Worm (Caenorhabditis elegans) whole organism, late embryonic: ENCODE results near the gene T09F3.7.
A peak's percentile ranks its signal among the peaks of the same experiment; 100 is the strongest.

ENCODE experiments used
- C08G9.2 ChIP-seq: sonication (generic microtip); optimal IDR thresholded peaks from 2 replicates; lab custom pipeline; 2016; ENCODE audit warnings: mild to moderate bottlenecking, missing genetic modification characterization, moderate library complexity, missing compliant biosample characterization
- C38D4.7 ChIP-seq: fragments of 200-800 bp; sonication (Bioruptor generic); optimal IDR thresholded peaks from 2 replicates; lab custom pipeline; 2018; ENCODE audit warnings: mild to moderate bottlenecking, missing genetic modification characterization, moderate library complexity, missing compliant biosample characterization
- F13H6.1 ChIP-seq: sonication (generic microtip); optimal IDR thresholded peaks from 2 replicates; lab custom pipeline; 2016; ENCODE audit warnings: missing genetic modification characterization, missing compliant biosample characterization
- K02D7.2 ChIP-seq: sonication (generic microtip); optimal IDR thresholded peaks from 2 replicates; lab custom pipeline; 2017; ENCODE audit warnings: mild to moderate bottlenecking, missing genetic modification characterization, missing compliant biosample characterization
- T23F11.4 ChIP-seq: fragments of 200-800 bp; sonication (Bioruptor generic); optimal IDR thresholded peaks from 2 replicates; lab custom pipeline; 2018; ENCODE audit warnings: mild to moderate bottlenecking, missing genetic modification characterization, missing compliant biosample characterization
- Y22D7AL.16 ChIP-seq: sonication (generic microtip); optimal IDR thresholded peaks from 2 replicates; lab custom pipeline; 2016; ENCODE audit warnings: missing genetic modification characterization, missing compliant biosample characterization
- ahr-1 ChIP-seq: sonication (generic microtip); optimal IDR thresholded peaks from 2 replicates; lab custom pipeline; 2016; ENCODE audit warnings: missing genetic modification characterization, missing compliant biosample characterization
- ama-1 ChIP-seq: fragments of 150-350 bp; optimal IDR thresholded peaks from 2 replicates; lab custom pipeline; 2014
- ceh-14 ChIP-seq: sonication (generic microtip); optimal IDR thresholded peaks from 2 replicates; lab custom pipeline; 2016; ENCODE audit warnings: missing genotype, missing genetic modification characterization, missing compliant biosample characterization
- ceh-2 ChIP-seq: sonication (generic microtip); optimal IDR thresholded peaks from 2 replicates; lab custom pipeline; 2016; ENCODE audit warnings: missing genotype, missing genetic modification characterization, missing compliant biosample characterization
- ceh-22 ChIP-seq: sonication (generic microtip); optimal IDR thresholded peaks from 2 replicates; lab custom pipeline; 2017; ENCODE audit warnings: missing biosample characterization, missing genetic modification characterization
- ceh-30 ChIP-seq: fragments of 150-350 bp; optimal IDR thresholded peaks from 2 replicates; lab custom pipeline; 2014; ENCODE audit warnings: missing biosample characterization, missing genetic modification characterization
- ceh-31 ChIP-seq: sonication (generic microtip); optimal IDR thresholded peaks from 2 replicates; lab custom pipeline; 2016; ENCODE audit warnings: missing genetic modification characterization, missing compliant biosample characterization
- ceh-45 ChIP-seq: fragments of 200-800 bp; sonication (Bioruptor generic); IDR thresholded peaks from 2 replicates; pipeline ENCODE4 v1.3.6; 2022; ENCODE audit warnings: missing genetic modification reagents, missing genetic modification characterization, missing compliant biosample characterization
- ceh-6 ChIP-seq: fragments of 200-800 bp; sonication (Bioruptor generic); optimal IDR thresholded peaks from 2 replicates; lab custom pipeline; 2018; ENCODE audit warnings: mild to moderate bottlenecking, missing genetic modification characterization, missing compliant biosample characterization
- ceh-9 ChIP-seq: sonication (generic microtip); optimal IDR thresholded peaks from 2 replicates; lab custom pipeline; 2016; ENCODE audit warnings: mild to moderate bottlenecking, missing genetic modification characterization, inconsistent platforms, missing compliant biosample characterization
- elt-2 ChIP-seq: sonication (generic microtip); optimal IDR thresholded peaks from 2 replicates; lab custom pipeline; 2016; ENCODE audit warnings: missing genetic modification reagents, missing genetic modification characterization, missing compliant biosample characterization
- elt-4 ChIP-seq: sonication (generic microtip); optimal IDR thresholded peaks from 2 replicates; lab custom pipeline; 2016; ENCODE audit warnings: missing genetic modification characterization, missing compliant biosample characterization
- ets-4 ChIP-seq: sonication (generic microtip); optimal IDR thresholded peaks from 2 replicates; lab custom pipeline; 2016; ENCODE audit warnings: missing genetic modification characterization, missing compliant biosample characterization
- eyg-1 ChIP-seq: sonication (generic microtip); optimal IDR thresholded peaks from 2 replicates; lab custom pipeline; 2016; ENCODE audit warnings: missing genotype, missing genetic modification characterization, missing compliant biosample characterization
- fax-1 ChIP-seq: sonication (generic microtip); optimal IDR thresholded peaks from 2 replicates; lab custom pipeline; 2016; ENCODE audit warnings: missing genotype, missing genetic modification characterization, missing compliant biosample characterization
- fkh-10 ChIP-seq: fragments of 150-350 bp; optimal IDR thresholded peaks from 2 replicates; lab custom pipeline; 2014; ENCODE audit warnings: missing biosample characterization, missing genetic modification reagents, missing genetic modification characterization
- fkh-6 ChIP-seq: sonication (generic microtip); optimal IDR thresholded peaks from 2 replicates; lab custom pipeline; 2016; ENCODE audit warnings: missing genetic modification characterization, missing compliant biosample characterization
- hlh-15 ChIP-seq: sonication (generic microtip); optimal IDR thresholded peaks from 2 replicates; lab custom pipeline; 2016; ENCODE audit warnings: missing genetic modification characterization, missing compliant biosample characterization
- hlh-30 ChIP-seq: sonication (generic microtip); optimal IDR thresholded peaks from 2 replicates; lab custom pipeline; 2017; ENCODE audit warnings: antibody characterized with exemption, missing genetic modification characterization, missing compliant biosample characterization; ENCODE audit not compliant: insufficient read depth
- hlh-6 ChIP-seq: sonication (generic microtip); optimal IDR thresholded peaks from 2 replicates; lab custom pipeline; 2016; ENCODE audit warnings: missing genotype, missing genetic modification characterization, missing compliant biosample characterization
- lim-6 ChIP-seq: sonication (generic microtip); optimal IDR thresholded peaks from 2 replicates; lab custom pipeline; 2016; ENCODE audit warnings: missing genetic modification characterization, missing compliant biosample characterization
- madf-2 ChIP-seq: sonication (generic microtip); optimal IDR thresholded peaks from 2 replicates; lab custom pipeline; 2017; ENCODE audit warnings: missing genetic modification characterization, missing compliant biosample characterization
- mec-3 ChIP-seq: sonication (generic microtip); optimal IDR thresholded peaks from 2 replicates; lab custom pipeline; 2016; ENCODE audit warnings: borderline replicate concordance, missing genetic modification characterization, missing compliant biosample characterization
- nfya-1 ChIP-seq: sonication (generic microtip); optimal IDR thresholded peaks from 2 replicates; lab custom pipeline; 2017; ENCODE audit warnings: missing genetic modification characterization, mild to moderate bottlenecking, missing compliant biosample characterization, antibody characterized with exemption, moderate library complexity
- nhr-232 ChIP-seq: sonication (generic microtip); optimal IDR thresholded peaks from 2 replicates; lab custom pipeline; 2016; ENCODE audit warnings: missing genetic modification characterization, missing compliant biosample characterization
- npax-4 ChIP-seq: sonication (generic microtip); optimal IDR thresholded peaks from 2 replicates; lab custom pipeline; 2016; ENCODE audit warnings: missing genetic modification characterization, missing compliant biosample characterization
- odd-2 ChIP-seq: sonication (generic microtip); optimal IDR thresholded peaks from 2 replicates; lab custom pipeline; 2017; ENCODE audit warnings: antibody characterized with exemption, mild to moderate bottlenecking, missing genetic modification characterization, missing compliant biosample characterization
- pag-3 ChIP-seq: sonication (generic microtip); optimal IDR thresholded peaks from 2 replicates; lab custom pipeline; 2016; ENCODE audit warnings: missing compliant biosample characterization, missing genetic modification characterization, borderline replicate concordance
- pat-9 ChIP-seq: fragments of 200-800 bp; sonication (Bioruptor generic); optimal IDR thresholded peaks from 2 replicates; lab custom pipeline; 2018; ENCODE audit warnings: mild to moderate bottlenecking, missing genetic modification characterization, moderate library complexity, missing compliant biosample characterization
- pax-1 ChIP-seq: fragments of 150-350 bp; optimal IDR thresholded peaks from 2 replicates; lab custom pipeline; 2014; ENCODE audit warnings: missing biosample characterization, missing genetic modification characterization
- pha-2 ChIP-seq: sonication (generic microtip); optimal IDR thresholded peaks from 2 replicates; lab custom pipeline; 2017; ENCODE audit warnings: mild to moderate bottlenecking, missing genetic modification characterization, missing compliant biosample characterization
- pros-1 ChIP-seq: fragments of 150-350 bp; optimal IDR thresholded peaks from 2 replicates; lab custom pipeline; 2014; ENCODE audit warnings: missing biosample characterization, missing genetic modification reagents, missing genetic modification characterization
- sox-2 ChIP-seq: fragments of 200-800 bp; sonication (Bioruptor generic); IDR thresholded peaks from 2 replicates; pipeline ENCODE4 v1.3.6; 2022; ENCODE audit warnings: missing genetic modification reagents, missing genetic modification characterization, missing compliant biosample characterization
- sox-4 ChIP-seq: sonication (generic microtip); optimal IDR thresholded peaks from 2 replicates; lab custom pipeline; 2017; ENCODE audit warnings: mild to moderate bottlenecking, missing genetic modification characterization, inconsistent platforms, missing compliant biosample characterization
- syd-9 ChIP-seq: sonication (generic microtip); optimal IDR thresholded peaks from 2 replicates; lab custom pipeline; 2016; ENCODE audit warnings: mild to moderate bottlenecking, missing genetic modification characterization, moderate library complexity, missing compliant biosample characterization
- tbx-2 ChIP-seq: sonication (generic microtip); optimal IDR thresholded peaks from 2 replicates; lab custom pipeline; 2016; ENCODE audit warnings: missing genetic modification characterization, missing compliant biosample characterization
- tbx-7 ChIP-seq: sonication (generic microtip); optimal IDR thresholded peaks from 2 replicates; lab custom pipeline; 2016; ENCODE audit warnings: missing genotype, missing genetic modification characterization, missing compliant biosample characterization
- ttx-3 ChIP-seq: sonication (generic microtip); optimal IDR thresholded peaks from 2 replicates; lab custom pipeline; 2016; ENCODE audit warnings: missing genetic modification reagents, missing genetic modification characterization, missing compliant biosample characterization
- unc-3 ChIP-seq, 2 experiments: fragments of 200-800 bp in 1 of 2; sonication (Bioruptor generic) in 1 of 2; sonication (generic microtip) in 1 of 2; conservative IDR thresholded peaks in 1 of 2; optimal IDR thresholded peaks in 1 of 2; 2 replicates each; pipeline versions ENCODE4 v1.3.6 to Lab custom; 2016 to 2022; ENCODE audit warnings: missing compliant biosample characterization in 2 of 2, missing genetic modification characterization in 2 of 2, missing genetic modification reagents in 1 of 2
- unc-42 ChIP-seq: sonication (generic microtip); optimal IDR thresholded peaks from 2 replicates; lab custom pipeline; 2016; ENCODE audit warnings: missing genotype, missing genetic modification characterization, missing compliant biosample characterization
- unc-55 ChIP-seq: sonication (generic microtip); optimal IDR thresholded peaks from 2 replicates; lab custom pipeline; 2017; ENCODE audit warnings: missing biosample characterization, missing genetic modification reagents, missing genetic modification characterization
- zip-5 ChIP-seq: sonication (generic microtip); optimal IDR thresholded peaks from 2 replicates; lab custom pipeline; 2016; ENCODE audit warnings: missing genetic modification characterization, missing compliant biosample characterization
- ztf-16 ChIP-seq: sonication (generic microtip); optimal IDR thresholded peaks from 2 replicates; lab custom pipeline; 2017; ENCODE audit warnings: missing genetic modification characterization, missing compliant biosample characterization

The T09F3.7 gene

DNA sequence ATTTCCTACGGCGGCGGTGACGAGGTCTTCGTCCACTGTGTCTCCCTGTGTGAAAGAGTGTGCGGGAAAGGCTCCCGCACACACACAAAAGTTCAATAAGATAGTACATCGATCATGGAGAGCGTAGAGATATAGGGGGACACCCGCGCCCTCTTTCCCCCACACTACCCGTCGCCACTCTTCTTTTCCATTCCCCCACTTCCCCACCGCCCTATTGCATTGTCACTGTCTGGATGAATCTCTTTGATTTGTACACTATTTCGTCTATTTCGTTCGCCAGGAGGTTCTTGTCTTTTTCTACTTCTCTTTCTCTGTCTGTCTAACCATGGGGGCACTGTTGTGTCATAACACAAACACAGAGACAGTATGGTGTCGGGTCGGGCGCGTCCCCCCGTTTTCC is 8.7 kb upstream of the T09F3.7 start (continued):
- TF ChIP-seq C38D4.7 (GFP tag; lab: Kevin White, UChicago) (no peak), ets-4 (tag; lab: Kevin White, UChicago) (peak; percentile 11), ceh-45 (GFP tag; lab: Robert Waterston, UW) (no peak), ceh-2 (peak; percentile 28), unc-3 (GFP tag; conservative IDR thresholded peaks at IDR 0.05; lab: Robert Waterston, UW) (no peak), unc-3 (tag; optimal IDR thresholded peaks at IDR 0.05; lab: Kevin White, UChicago) (no peak), ceh-31 (peak; percentile 33), ceh-14 (tag; lab: Kevin White, UChicago) (no peak), elt-4 (tag; lab: Kevin White, UChicago) (no peak), fkh-6 (tag; lab: Kevin White, UChicago) (no peak), tbx-2 (tag; lab: Kevin White, UChicago) (peak; percentile 41), pha-2 (tag; lab: Kevin White, UChicago) (no peak), odd-2 (no peak), mec-3 (tag; lab: Kevin White, UChicago) (no peak), ttx-3 (tag; lab: Kevin White, UChicago) (no peak), pat-9 (no peak), K02D7.2 (tag; lab: Kevin White, UChicago) (no peak), npax-4 (tag; lab: Kevin White, UChicago) (no peak), unc-55 (GFP tag; lab: Kevin White, UChicago) (peak; percentile 62), C08G9.2 (tag; lab: Kevin White, UChicago) (no peak), fkh-10 (GFP tag; lab: Kevin White, UChicago) (no peak), nfya-1 (tag; lab: Kevin White, UChicago) (peak; percentile 71)

- TF ChIP-seq T23F11.4 (no peak), ceh-22 (tag; lab: Kevin White, UChicago) (no peak), ttx-3 (tag; lab: Kevin White, UChicago) (no peak), fkh-6 (tag; lab: Kevin White, UChicago) (no peak), hlh-6 (tag; lab: Kevin White, UChicago) (peak; percentile 7), C08G9.2 (tag; lab: Kevin White, UChicago) (peak; percentile 26), sox-4 (tag; lab: Kevin White, UChicago) (no peak), fax-1 (tag; lab: Kevin White, UChicago) (no peak), sox-2 (GFP tag; lab: Robert Waterston, UW) (no peak), pag-3 (no peak), ceh-9 (tag; lab: Kevin White, UChicago) (no peak), ceh-30 (tag; lab: Kevin White, UChicago) (no peak), ahr-1 (tag; lab: Kevin White, UChicago) (no peak), elt-2 (tag; lab: Kevin White, UChicago) (no peak), eyg-1 (no peak), Y22D7AL.16 (tag; lab: Kevin White, UChicago) (no peak), hlh-15 (tag; lab: Kevin White, UChicago) (no peak), unc-42 (tag; lab: Kevin White, UChicago) (no peak), odd-2 (no peak), pros-1 (peak; percentile 23), npax-4 (tag; lab: Kevin White, UChicago) (no peak), ama-1 (no peak), zip-5 (tag; lab: Kevin White, UChicago) (no peak), tbx-2 (tag; lab: Kevin White, UChicago) (peak; percentile 22), tbx-7 (tag; lab: Kevin White, UChicago) (no peak), pax-1 (tag; lab: Kevin White, UChicago) (no peak), pat-9 (no peak), lim-6 (tag; lab: Kevin White, UChicago) (no peak), madf-2 (tag; lab: Kevin White, UChicago) (peak; percentile 18), ztf-16 (tag; lab: Kevin White, UChicago) (no peak), pha-2 (tag; lab: Kevin White, UChicago) (no peak), ceh-2 (no peak), nhr-232 (tag; lab: Kevin White, UChicago) (no peak), hlh-30 (tag; lab: Kevin White, UChicago) (no peak), elt-4 (tag; lab: Kevin White, UChicago) (no peak), nfya-1 (tag; lab: Kevin White, UChicago) (peak; percentile 41), ceh-6 (GFP tag; lab: Kevin White, UChicago) (peak; percentile 4), F13H6.1 (tag; lab: Kevin White, UChicago) (peak; percentile 1), syd-9 (peak; percentile 10)
Measured at ce11 chrII:10384680-10385383, 6.1 kb upstream of the T09F3.7 start, which contains the start of gene ztf-27. ztf-27 (plus strand) TSS chrII:10385333.
